Worm (Caenorhabditis elegans): Measurements from ENCODE around the gene aptf-3.

- no peak for TF ChIP-seq flt-1 (GFP tag; IDR thresholded peaks at IDR 0.05)
- no peak for TF ChIP-seq ref-1 (GFP tag; conservative IDR thresholded peaks at IDR 0.05)
- no peak for TF ChIP-seq med-1 (GFP tag; optimal IDR thresholded peaks at IDR 0.05; ENCODE audit: insufficient read depth)
- TF ChIP-seq ztf-29 (GFP tag; IDR thresholded peaks at IDR 0.05) = no peak
Observed at ce11 chrII:8573044-8573443, 20.9 kb upstream of the aptf-3 start, which contains the start of gene F54C9.7.

Measured in whole organism, midembryonic.